Worm (Caenorhabditis elegans): ENCODE results near the gene gasr-8.

gasr-8 gene

ce11 chrV:14741233-14741632 is 52.3 kb downstream of the gasr-8 start, which contains the start of gene Y50E8A.6:
Gene Y50E8A.6, minus strand, starts transcription at chrV:14741333.
- TF ChIP-seq ceh-13 (GFP tag; optimal IDR thresholded peaks at IDR 0.05) (no peak), sea-1 (GFP tag; conservative IDR thresholded peaks at IDR 0.05) (no peak), ceh-36 (tag; optimal IDR thresholded peaks at IDR 0.05) (no peak), tbx-37 (GFP tag; conservative IDR thresholded peaks at IDR 0.05) (no peak), ama-1 (optimal IDR thresholded peaks at IDR 0.05) (no peak), hnd-1 (tag; optimal IDR thresholded peaks at IDR 0.05) (no peak), hmbx-1 (tag; optimal IDR thresholded peaks at IDR 0.05) (no peak), scrt-1 (GFP tag; IDR thresholded peaks at IDR 0.05) (no peak), B0310.2 (tag; optimal IDR thresholded peaks at IDR 0.05) (no peak), ets-7 (tag; optimal IDR thresholded peaks at IDR 0.05) (no peak), tra-4 (tag; optimal IDR thresholded peaks at IDR 0.05) (no peak), pes-1 (GFP tag; IDR thresholded peaks at IDR 0.05) (no peak), aly-1 (tag; optimal IDR thresholded peaks at IDR 0.05) (no peak), tbx-11 (GFP tag; IDR thresholded peaks at IDR 0.05) (no peak)
